Worm (Caenorhabditis elegans) whole organism, midembryonic: ENCODE data around the gene C34C6.3.

Experiments used
- T22C8.4 ChIP-seq: fragments of 200-800 bp; sonication (Bioruptor generic); IDR thresholded peaks from 2 replicates; pipeline ENCODE4 v1.3.6; 2022; ENCODE audit warnings: missing genetic modification characterization, missing compliant biosample characterization
- cog-1 ChIP-seq: sonication (generic microtip); optimal IDR thresholded peaks from 2 replicates; lab custom pipeline; 2016; ENCODE audit warnings: missing genetic modification characterization, missing compliant biosample characterization
- med-1 ChIP-seq: sonication (generic microtip); optimal IDR thresholded peaks from 2 replicates; lab custom pipeline; 2017; ENCODE audit warnings: missing genetic modification characterization, mild to moderate bottlenecking, missing compliant biosample characterization, antibody characterized with exemption, missing genetic modification reagents; ENCODE audit not compliant: insufficient read depth
- ref-1 ChIP-seq: fragments of 200-800 bp; sonication (Bioruptor generic); conservative IDR thresholded peaks from 2 replicates; pipeline ENCODE4 v1.3.6; 2022; ENCODE audit warnings: missing genetic modification reagents, missing genetic modification characterization, missing compliant biosample characterization
- tab-1 ChIP-seq: fragments of 200-800 bp; sonication (Bioruptor generic); IDR thresholded peaks from 2 replicates; pipeline ENCODE4 v1.3.6; 2022; ENCODE audit warnings: missing genetic modification characterization, missing compliant biosample characterization

DNA sequence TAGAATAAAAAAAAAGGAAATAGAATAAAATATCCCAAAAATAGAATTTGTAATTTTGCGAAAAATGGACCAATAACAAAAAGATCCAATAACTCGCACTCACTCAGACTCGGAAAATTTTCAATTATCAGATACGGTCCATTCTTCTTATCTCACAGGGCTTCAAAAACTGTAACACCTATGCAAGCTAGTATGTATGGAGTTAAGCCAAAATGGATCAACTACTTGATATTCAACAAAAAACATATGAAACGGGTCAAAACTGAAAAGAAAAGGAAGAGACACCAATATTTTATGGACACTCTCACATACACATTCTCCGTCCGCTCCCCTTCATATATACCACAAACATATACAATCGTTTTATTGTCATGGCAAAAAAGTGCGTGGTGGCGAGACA, 6.1 kb upstream of the C34C6.3 start, which contains the start of gene C34C6.9:
- no peak for TF ChIP-seq cog-1
- TF ChIP-seq tab-1 (GFP tag; lab: Robert Waterston, UW) = no peak
- no peak for TF ChIP-seq T22C8.4 (GFP tag; lab: Robert Waterston, UW)
- no peak for TF ChIP-seq med-1 (GFP tag; lab: Kevin White, UChicago)
- TF ChIP-seq ref-1 (GFP tag; lab: Robert Waterston, UW) = no peak
